Fruit fly (Drosophila melanogaster): Measurements from ENCODE around the gene Cad86C.

The Cad86C gene

dm6 chr3R:10862773-10863445, 36.0 kb downstream of the Cad86C start, which contains the start of gene CG6574 (continued):
- TF ChIP-seq Xrp1 (GFP tag; IDR thresholded peaks at IDR 0.05), result peak; percentile 22; the same call in 1 of the 2 replicates
- no peak for TF ChIP-seq Dfd (GFP tag; optimal IDR thresholded peaks at IDR 0.05)
- TF ChIP-seq kah (GFP tag; optimal IDR thresholded peaks at IDR 0.05), result peak; percentile 45
- peak; percentile 38 for TF ChIP-seq pzg (GFP tag; optimal IDR thresholded peaks at IDR 0.05)
- peak; percentile 73 for TF ChIP-seq CG4854 (GFP tag; optimal IDR thresholded peaks at IDR 0.05)
- no peak for TF ChIP-seq Side (GFP tag; optimal IDR thresholded peaks at IDR 0.05)
- TF ChIP-seq CG1603 (tag; optimal IDR thresholded peaks at IDR 0.05), result peak; percentile 19
- TF ChIP-seq chinmo (GFP tag; IDR thresholded peaks at IDR 0.05; ENCODE audit: partially characterized antibody), result peak; percentile 79; the same call in 3 of the 4 replicates
- TF ChIP-seq ham (GFP tag; IDR thresholded peaks at IDR 0.05), result no peak
- no peak for TF ChIP-seq Bdp1 (GFP tag; optimal IDR thresholded peaks at IDR 0.05)
- TF ChIP-seq CG31365 (tag; optimal IDR thresholded peaks at IDR 0.05), result peak; percentile 34
- TF ChIP-seq CG34422 (GFP tag; IDR thresholded peaks at IDR 0.05), result peak; percentile 20; the same call in 1 of the 3 replicates
- TF ChIP-seq CG13775 (GFP tag; optimal IDR thresholded peaks at IDR 0.05), result no peak
- peak; percentile 6 for TF ChIP-seq HLH54F (GFP tag; optimal IDR thresholded peaks at IDR 0.05)
- 0 out of 2 replicates have a peak, but pooled peaks have one; percentile 5 for TF ChIP-seq E2f1 (GFP tag; IDR thresholded peaks at IDR 0.05)
- no peak for TF ChIP-seq ase (GFP tag; IDR thresholded peaks at IDR 0.05)
- TF ChIP-seq CG8924 (tag; optimal IDR thresholded peaks at IDR 0.05), result peak; percentile 5
- TF ChIP-seq CG9437 (GFP tag; optimal IDR thresholded peaks at IDR 0.05), result peak; percentile 98
- TF ChIP-seq Fer1 (GFP tag; optimal IDR thresholded peaks at IDR 0.05), result peak; percentile 26
- no peak for TF ChIP-seq CG3163 (GFP tag; optimal IDR thresholded peaks at IDR 0.05)
- TF ChIP-seq E2f2 (GFP tag; IDR thresholded peaks at IDR 0.05), result peak; percentile 15; the same call in 1 of the 2 replicates
- TF ChIP-seq CG18599 (GFP tag; optimal IDR thresholded peaks at IDR 0.05), result peak; percentile 28
- peak in 1 of 2 experiments; percentile 96 for TF ChIP-seq Pdp1 (GFP tag; optimal IDR thresholded peaks at IDR 0.05)
- TF ChIP-seq CG6254 (GFP tag; optimal IDR thresholded peaks at IDR 0.05), result peak; percentile 36
- TF ChIP-seq Sry-δ (GFP tag; optimal IDR thresholded peaks at IDR 0.05), result no peak
- peak; percentile 97 for TF ChIP-seq CG10274 (GFP tag; optimal IDR thresholded peaks at IDR 0.05)
- no peak for TF ChIP-seq abd-A (tag; optimal IDR thresholded peaks at IDR 0.05)
- peak; percentile 6 for TF ChIP-seq ind (GFP tag; optimal IDR thresholded peaks at IDR 0.05)
- peak; percentile 32 for TF ChIP-seq sug (tag; optimal IDR thresholded peaks at IDR 0.05)

DNA sequence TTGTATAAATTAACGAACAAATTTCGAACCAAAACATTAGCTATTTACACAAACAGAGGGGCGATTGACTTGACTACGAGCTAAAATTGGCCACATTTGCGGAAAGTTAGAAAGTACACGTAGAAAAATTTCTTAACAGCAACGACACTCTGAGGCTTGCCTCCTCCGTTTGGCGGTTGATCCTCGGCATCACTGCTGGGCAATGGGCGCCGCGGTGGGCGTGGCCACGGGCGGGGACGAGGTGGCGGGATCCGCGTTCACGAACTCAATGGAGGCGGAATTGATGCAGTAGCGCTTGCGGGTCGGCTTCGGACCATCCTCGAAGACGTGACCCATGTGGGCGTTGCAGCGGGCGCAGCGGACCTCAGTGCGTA, 36.6 kb downstream of the Cad86C start:
- TF ChIP-seq CG9609 (GFP tag; optimal IDR thresholded peaks at IDR 0.05) (peak; percentile 20), vfl (GFP tag; optimal IDR thresholded peaks at IDR 0.05) (no peak), wdn (GFP tag; IDR thresholded peaks at IDR 0.05) (no peak), CG30403 (GFP tag; optimal IDR thresholded peaks at IDR 0.05) (no peak), CG18619 (GFP tag; optimal IDR thresholded peaks at IDR 0.05) (peak; percentile 3), wor (GFP tag; IDR thresholded peaks at IDR 0.05) (no peak), Dfd (GFP tag; optimal IDR thresholded peaks at IDR 0.05) (no peak), CG10959 (GFP tag; IDR thresholded peaks at IDR 0.05) (no peak), Antp (GFP tag; optimal IDR thresholded peaks at IDR 0.05) (peak; percentile 6), CG17361 (GFP tag; IDR thresholded peaks at IDR 0.05) (0 out of 3 replicates have a peak, but pooled peaks have one; percentile 10), H2.0 (GFP tag; IDR thresholded peaks at IDR 0.05) (no peak), hbn (GFP tag; IDR thresholded peaks at IDR 0.05; ENCODE audit: partially characterized antibody) (no peak), Ets65A (GFP tag) (peak; percentile 82), Meics (GFP tag; optimal IDR thresholded peaks at IDR 0.05) (peak; percentile 1), tx (GFP tag; optimal IDR thresholded peaks at IDR 0.05) (no peak), corto (GFP tag; optimal IDR thresholded peaks at IDR 0.05) (no peak), CG6272 (GFP tag; IDR thresholded peaks at IDR 0.05) (0 out of 2 replicates have a peak, but pooled peaks have one; percentile 8), lilli (GFP tag; optimal IDR thresholded peaks at IDR 0.05) (no peak), Oli (tag; optimal IDR thresholded peaks at IDR 0.05) (no peak), tin (GFP tag; optimal IDR thresholded peaks at IDR 0.05) (no peak), Trl (optimal IDR thresholded peaks at IDR 0.05) (no peak), Trl (GFP tag; optimal IDR thresholded peaks at IDR 0.05) (peak; percentile 46), tgo (GFP tag; IDR thresholded peaks at IDR 0.05) (no peak), Hey (tag; optimal IDR thresholded peaks at IDR 0.05) (no peak)
